Worm (Caenorhabditis elegans): Measurements from ENCODE around the gene F25B5.5.

DNA sequence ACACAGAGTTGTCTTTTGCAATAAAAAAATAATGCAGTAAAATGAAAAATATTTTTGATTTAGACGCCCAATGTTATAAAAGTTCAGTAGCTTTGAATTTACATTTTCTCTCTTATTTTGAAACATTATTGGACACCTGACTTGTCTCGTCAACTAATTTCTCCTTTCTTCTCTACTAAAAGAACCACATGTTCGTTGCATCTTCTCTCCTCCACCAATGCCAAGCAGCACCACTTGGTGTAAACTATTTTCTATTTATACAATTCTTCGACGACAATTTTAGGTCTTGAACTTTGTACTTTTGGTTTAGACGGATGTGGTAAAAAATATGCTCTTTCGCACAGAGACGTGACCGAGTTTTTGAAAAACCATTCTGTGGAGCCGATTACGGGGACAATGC is 15.3 kb downstream of the F25B5.5 start:
- no peak for TF ChIP-seq nhr-237 (tag; optimal IDR thresholded peaks at IDR 0.05)
- no peak for TF ChIP-seq ztf-11 (tag; optimal IDR thresholded peaks at IDR 0.05)
- TF ChIP-seq lsy-2 (tag; optimal IDR thresholded peaks at IDR 0.05), result no peak
- TF ChIP-seq nhr-28 (tag; optimal IDR thresholded peaks at IDR 0.05), result no peak
- TF ChIP-seq elt-3 (tag; optimal IDR thresholded peaks at IDR 0.05), result no peak
- no peak for TF ChIP-seq ces-1 (GFP tag; optimal IDR thresholded peaks at IDR 0.05)

All from whole organism, mixed stage, embryonic.